4 fruit fly cellular contexts compared by ENCODE assay signal in the genomic region with DNA sequence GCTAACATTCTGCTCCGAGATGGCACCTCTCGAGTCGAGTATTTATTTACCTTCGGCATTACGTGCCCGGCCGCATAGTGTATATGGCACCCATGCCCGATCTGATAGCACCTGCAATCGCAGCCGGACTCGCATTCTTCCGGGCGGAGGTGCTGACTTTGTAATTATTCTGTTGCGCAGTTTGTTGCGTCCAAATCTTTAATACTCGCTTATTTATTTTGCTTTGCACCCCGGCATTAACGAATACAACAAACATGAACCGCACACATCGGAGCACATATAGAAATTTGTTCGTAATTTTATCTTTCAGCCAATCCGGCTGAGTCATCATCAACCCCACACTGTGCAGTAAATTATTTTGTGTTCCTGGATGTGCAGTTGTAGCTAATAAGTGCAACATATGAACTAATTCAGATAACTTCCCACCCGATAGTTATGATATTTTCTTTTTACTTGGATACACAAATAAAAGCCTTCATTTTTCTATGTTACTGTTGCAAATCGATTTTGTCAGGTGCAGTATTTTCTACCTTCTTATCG.
TF ChIP-seq lines count a peak whose summit lies in the region.

No protein-coding gene starts in this region.

- TF ChIP-seq CTCF in whole organism, embryonic (GFP tag; optimal IDR thresholded peaks at IDR 0.05; lab: Kevin White, UChicago): no peak

TF ChIP-seq in whole organism, adult, 20 proteins besides CTCF, POLR2A, EP300 and RAD21:
- TF ChIP-seq bab1 (GFP tag; optimal IDR thresholded peaks at IDR 0.05; lab: Kevin White, UChicago) (no peak), CG7045 (GFP tag; optimal IDR thresholded peaks at IDR 0.05; lab: Kevin White, UChicago) (no peak), CG33017 (tag; optimal IDR thresholded peaks at IDR 0.05; lab: Kevin White, UChicago) (peak; percentile 28), CG7101 (tag; optimal IDR thresholded peaks at IDR 0.05; lab: Kevin White, UChicago) (peak; percentile 20), CG11617 (GFP tag; optimal IDR thresholded peaks at IDR 0.05; lab: Kevin White, UChicago) (no peak), toe (GFP tag; optimal IDR thresholded peaks at IDR 0.05; lab: Kevin White, UChicago) (no peak), cnc (optimal IDR thresholded peaks at IDR 0.05; lab: Kevin White, UChicago) (peak in 1 of 2 experiments; percentile 70), ovo (GFP tag; optimal IDR thresholded peaks at IDR 0.05; lab: Kevin White, UChicago) (peak; percentile 36), CG14711 (tag; optimal IDR thresholded peaks at IDR 0.05; lab: Kevin White, UChicago) (no peak), Hr96 (GFP tag; optimal IDR thresholded peaks at IDR 0.05; lab: Kevin White, UChicago) (no peak), cic (GFP tag; optimal IDR thresholded peaks at IDR 0.05; lab: Kevin White, UChicago) (peak; percentile 76), Crg-1 (GFP tag; optimal IDR thresholded peaks at IDR 0.05; lab: Kevin White, UChicago) (peak; percentile 27), tj (GFP tag; optimal IDR thresholded peaks at IDR 0.05; lab: Kevin White, UChicago) (peak; percentile 83), kay (GFP tag; lab: Kevin White, UChicago; ENCODE audit: borderline replicate concordance) (peak; percentile 96), pad (GFP tag; optimal IDR thresholded peaks at IDR 0.05; lab: Kevin White, UChicago) (no peak), CG1620 (GFP tag; optimal IDR thresholded peaks at IDR 0.05; lab: Kevin White, UChicago) (peak; percentile 4), Mnt (GFP tag; optimal IDR thresholded peaks at IDR 0.05; lab: Kevin White, UChicago) (peak; percentile 55), CG12768 (GFP tag; optimal IDR thresholded peaks at IDR 0.05; lab: Kevin White, UChicago) (peak; percentile 14), Clk (GFP tag; optimal IDR thresholded peaks at IDR 0.05; lab: Kevin White, UChicago) (no peak), CG5204 (GFP tag; optimal IDR thresholded peaks at IDR 0.05; lab: Kevin White, UChicago) (no peak)

TF ChIP-seq in whole organism, embryonic, 481 proteins besides CTCF, POLR2A, EP300 and RAD21:
- TF ChIP-seq sd (tag; optimal IDR thresholded peaks at IDR 0.05; lab: Kevin White, UChicago) (peak; percentile 5), H2.0 (GFP tag; IDR thresholded peaks at IDR 0.05; lab: Robert Waterston, UW) (no peak), Xrp1 (GFP tag; IDR thresholded peaks at IDR 0.05; lab: Robert Waterston, UW) (0 out of 2 replicates have a peak, but pooled peaks have one; percentile 6), CG10274 (GFP tag; optimal IDR thresholded peaks at IDR 0.05; lab: Kevin White, UChicago) (no peak), CG2199 (GFP tag; IDR thresholded peaks at IDR 0.05; lab: Robert Waterston, UW) (peak; percentile 41; the same call in 1 of the 3 replicates), Pdp1 (GFP tag; optimal IDR thresholded peaks at IDR 0.05; lab: Kevin White, UChicago) (peak in 1 of 2 experiments; percentile 5), sens (GFP tag; lab: Kevin White, UChicago) (no peak), Ets65A (GFP tag; lab: Kevin White, UChicago) (peak; percentile 19), so (GFP tag; IDR thresholded peaks at IDR 0.05; lab: Robert Waterston, UW) (0 out of 3 replicates have a peak, but pooled peaks have one; percentile 15)

TF ChIP-seq in whole organism, prepupa, 60 proteins besides CTCF, POLR2A, EP300 and RAD21:
- TF ChIP-seq fkh (GFP tag; optimal IDR thresholded peaks at IDR 0.05; lab: Kevin White, UChicago) (peak; percentile 8), CG8632 (GFP tag; optimal IDR thresholded peaks at IDR 0.05; lab: Kevin White, UChicago) (no peak), svp (GFP tag; lab: Kevin White, UChicago) (peak; percentile 45), vri (GFP tag; optimal IDR thresholded peaks at IDR 0.05; lab: Kevin White, UChicago) (peak; percentile 64), Eip78C (GFP tag; lab: Kevin White, UChicago) (peak; percentile 30), CG11294 (GFP tag; IDR thresholded peaks at IDR 0.05; lab: Robert Waterston, UW) (no peak), CG11762 (GFP tag; optimal IDR thresholded peaks at IDR 0.05; lab: Kevin White, UChicago; ENCODE audit: insufficient read depth) (no peak)

TF ChIP-seq in whole organism, wandering third instar larva, 38 proteins besides CTCF, POLR2A, EP300 and RAD21:
- no peak for TF ChIP-seq dl (GFP tag; optimal IDR thresholded peaks at IDR 0.05; lab: Kevin White, UChicago; ENCODE audit: insufficient read depth in 1 of 2, partially characterized antibody in 2 of 2)
- peak; percentile 48 for TF ChIP-seq fru (GFP tag; optimal IDR thresholded peaks at IDR 0.05; lab: Kevin White, UChicago)
- no peak for TF ChIP-seq Hr83 (GFP tag; optimal IDR thresholded peaks at IDR 0.05; lab: Kevin White, UChicago; ENCODE audit: poor library complexity, severe bottlenecking)
- TF ChIP-seq rgr (GFP tag; optimal IDR thresholded peaks at IDR 0.05; lab: Kevin White, UChicago): no peak
- no peak for TF ChIP-seq tai (GFP tag; optimal IDR thresholded peaks at IDR 0.05; lab: Kevin White, UChicago)
- no peak for TF ChIP-seq dsf (GFP tag; optimal IDR thresholded peaks at IDR 0.05; lab: Kevin White, UChicago; ENCODE audit: borderline replicate concordance)
- TF ChIP-seq CG32264 (GFP tag; optimal IDR thresholded peaks at IDR 0.05; lab: Kevin White, UChicago): peak; percentile 2
- no peak for TF ChIP-seq dmrt93B (GFP tag; optimal IDR thresholded peaks at IDR 0.05; lab: Kevin White, UChicago)
- no peak for TF ChIP-seq Hr78 (GFP tag; optimal IDR thresholded peaks at IDR 0.05; lab: Kevin White, UChicago)
- TF ChIP-seq Sp1 (GFP tag; optimal IDR thresholded peaks at IDR 0.05; lab: Kevin White, UChicago): no peak
- peak in 1 of 2 experiments; percentile 37 for TF ChIP-seq foxo (GFP tag; optimal IDR thresholded peaks at IDR 0.05; lab: Kevin White, UChicago)
- no peak for TF ChIP-seq sage (GFP tag; optimal IDR thresholded peaks at IDR 0.05; lab: Kevin White, UChicago)
- TF ChIP-seq woc (GFP tag; optimal IDR thresholded peaks at IDR 0.05; lab: Kevin White, UChicago): no peak
- peak; percentile 45 for TF ChIP-seq Jra (GFP tag; optimal IDR thresholded peaks at IDR 0.05; lab: Kevin White, UChicago)
- TF ChIP-seq jim (GFP tag; optimal IDR thresholded peaks at IDR 0.05; lab: Kevin White, UChicago): no peak
- no peak for TF ChIP-seq CG9705 (GFP tag; optimal IDR thresholded peaks at IDR 0.05; lab: Kevin White, UChicago)
- peak; percentile 26 for TF ChIP-seq OdsH (GFP tag; optimal IDR thresholded peaks at IDR 0.05; lab: Kevin White, UChicago)
- TF ChIP-seq GATAd (GFP tag; optimal IDR thresholded peaks at IDR 0.05; lab: Kevin White, UChicago): no peak
- no peak for TF ChIP-seq brk (GFP tag; optimal IDR thresholded peaks at IDR 0.05; lab: Kevin White, UChicago)
- no peak for TF ChIP-seq Hnf4 (GFP tag; optimal IDR thresholded peaks at IDR 0.05; lab: Kevin White, UChicago)
- TF ChIP-seq pan (optimal IDR thresholded peaks at IDR 0.05; lab: Kevin White, UChicago): no peak
- no peak for TF ChIP-seq lola (GFP tag; optimal IDR thresholded peaks at IDR 0.05; lab: Kevin White, UChicago)
- TF ChIP-seq Rel (GFP tag; optimal IDR thresholded peaks at IDR 0.05; lab: Kevin White, UChicago): no peak
- no peak for TF ChIP-seq Rel (tag; optimal IDR thresholded peaks at IDR 0.05; lab: Kevin White, UChicago)
- TF ChIP-seq N (GFP tag; optimal IDR thresholded peaks at IDR 0.05; lab: Kevin White, UChicago): no peak
- TF ChIP-seq psq (GFP tag; optimal IDR thresholded peaks at IDR 0.05; lab: Kevin White, UChicago): peak; percentile 15
- TF ChIP-seq Dif (GFP tag; optimal IDR thresholded peaks at IDR 0.05; lab: Kevin White, UChicago; ENCODE audit: partially characterized antibody): no peak
- no peak for TF ChIP-seq CrebA (GFP tag; optimal IDR thresholded peaks at IDR 0.05; lab: Kevin White, UChicago; ENCODE audit: borderline replicate concordance)
- TF ChIP-seq Dfd (GFP tag; optimal IDR thresholded peaks at IDR 0.05; lab: Kevin White, UChicago): no peak
- TF ChIP-seq HLH106 (tag; optimal IDR thresholded peaks at IDR 0.05; lab: Kevin White, UChicago): peak; percentile 14
- no peak for TF ChIP-seq Abd-B (GFP tag; optimal IDR thresholded peaks at IDR 0.05; lab: Kevin White, UChicago)
- TF ChIP-seq usp (GFP tag; optimal IDR thresholded peaks at IDR 0.05; lab: Kevin White, UChicago): no peak
- TF ChIP-seq br (GFP tag; optimal IDR thresholded peaks at IDR 0.05; lab: Kevin White, UChicago): peak; percentile 38
- no peak for TF ChIP-seq sv (GFP tag; optimal IDR thresholded peaks at IDR 0.05; lab: Kevin White, UChicago)
- TF ChIP-seq Vsx2 (GFP tag; optimal IDR thresholded peaks at IDR 0.05; lab: Kevin White, UChicago; ENCODE audit: partially characterized antibody): no peak
- TF ChIP-seq Mio (GFP tag; optimal IDR thresholded peaks at IDR 0.05; lab: Kevin White, UChicago): no peak
- no peak for TF ChIP-seq Myc (optimal IDR thresholded peaks at IDR 0.05; lab: Kevin White, UChicago)
- peak; percentile 16 for TF ChIP-seq ey (GFP tag; optimal IDR thresholded peaks at IDR 0.05; lab: Kevin White, UChicago)
- peak; percentile 53 for TF ChIP-seq h (GFP tag; optimal IDR thresholded peaks at IDR 0.05; lab: Kevin White, UChicago)
